Fruit fly (Drosophila melanogaster) whole organism, embryonic: Measurements from ENCODE around the gene CG14659.

Source experiments
- Abd-B ChIP-seq: fragments of 200-800 bp; sonication (Bioruptor generic); optimal IDR thresholded peaks from 2 replicates; lab custom pipeline; 2018; ENCODE audit warnings: missing biosample characterization, mild to moderate bottlenecking, missing genetic modification characterization, moderate library complexity
- CG10431 ChIP-seq: fragments of 200-800 bp; sonication (Bioruptor generic); optimal IDR thresholded peaks from 3 replicates; lab custom pipeline; 2018; ENCODE audit warnings: missing biosample characterization, mild to moderate bottlenecking, missing genetic modification characterization
- CG10565 ChIP-seq: fragments of 200-800 bp; sonication (Bioruptor generic); optimal IDR thresholded peaks from 3 replicates; lab custom pipeline; 2016; ENCODE audit warnings: missing biosample characterization, mild to moderate bottlenecking, missing genetic modification characterization
- CG11560 ChIP-seq: fragments of 200-800 bp; sonication (Bioruptor generic); IDR thresholded peaks from 3 replicates; pipeline ENCODE4 v1.3.6; 2022; ENCODE audit warnings: missing biosample characterization, missing genetic modification characterization
- CG11695 ChIP-seq: fragments of 200-800 bp; sonication (Bioruptor generic); IDR thresholded peaks from 3 replicates; pipeline ENCODE4 v1.3.6; 2022; ENCODE audit warnings: missing biosample characterization, missing genetic modification characterization
- CG1233 ChIP-seq: fragments of 200-800 bp; sonication (Bioruptor generic); optimal IDR thresholded peaks from 4 replicates; lab custom pipeline; 2018; ENCODE audit warnings: missing biosample characterization, mild to moderate bottlenecking, missing genetic modification characterization
- CG13287 ChIP-seq: fragments of 200-800 bp; sonication (Bioruptor generic); IDR thresholded peaks from 2 replicates; pipeline ENCODE4 v1.3.6; 2022; ENCODE audit warnings: missing biosample characterization, missing genetic modification characterization; ENCODE audit not compliant: partially characterized antibody
- CG14441 ChIP-seq: fragments of 200-800 bp; sonication (Bioruptor generic); IDR thresholded peaks from 2 replicates; pipeline ENCODE4 v1.3.6; 2022; ENCODE audit warnings: missing biosample characterization, missing genetic modification characterization
- CG14667 ChIP-seq: fragments of 200-800 bp; sonication (Bioruptor generic); IDR thresholded peaks from 2 replicates; pipeline ENCODE4 v1.3.6; 2022; ENCODE audit warnings: missing biosample characterization, missing genetic modification characterization
- CG15269 ChIP-seq: fragments of 200-800 bp; sonication (Bioruptor generic); optimal IDR thresholded peaks from 2 replicates; lab custom pipeline; 2018; ENCODE audit warnings: missing biosample characterization, mild to moderate bottlenecking, missing genetic modification characterization, moderate library complexity
- CG15479 ChIP-seq: fragments of 200-800 bp; sonication (Bioruptor generic); optimal IDR thresholded peaks from 3 replicates; lab custom pipeline; 2019; ENCODE audit warnings: missing biosample characterization, mild to moderate bottlenecking, missing genetic modification characterization, moderate library complexity
- CG18011 ChIP-seq: fragments of 200-800 bp; sonication (Bioruptor generic); optimal IDR thresholded peaks from 2 replicates; lab custom pipeline; 2017; ENCODE audit warnings: missing biosample characterization, missing genetic modification characterization, mild to moderate bottlenecking, moderate library complexity, missing genotype
- CG30020 ChIP-seq: fragments of 200-800 bp; optimal IDR thresholded peaks from 2 replicates; lab custom pipeline; 2019; ENCODE audit warnings: missing biosample characterization, mild to moderate bottlenecking, missing genetic modification characterization, moderate library complexity
- CG33213 ChIP-seq: fragments of 200-800 bp; sonication (Bioruptor generic); optimal IDR thresholded peaks from 3 replicates; lab custom pipeline; 2016; ENCODE audit warnings: missing biosample characterization, missing genetic modification characterization
- CG33557 ChIP-seq: fragments of 200-800 bp; sonication (Bioruptor generic); optimal IDR thresholded peaks from 2 replicates; lab custom pipeline; 2019; ENCODE audit warnings: missing biosample characterization, mild to moderate bottlenecking, missing genetic modification characterization, moderate library complexity
- CG34224 ChIP-seq: fragments of 200-800 bp; sonication (Bioruptor generic); IDR thresholded peaks from 3 replicates; pipeline ENCODE4 v1.3.6; 2022; ENCODE audit warnings: missing biosample characterization, missing genetic modification characterization; ENCODE audit not compliant: partially characterized antibody
- CG43689 ChIP-seq: fragments of 200-800 bp; sonication (Bioruptor generic); IDR thresholded peaks from 2 replicates; pipeline ENCODE4 v1.3.6; 2022; ENCODE audit warnings: missing biosample characterization, missing genetic modification characterization
- CG5953 ChIP-seq: fragments of 200-800 bp; sonication (Bioruptor generic); IDR thresholded peaks from 2 replicates; pipeline ENCODE4 v1.3.6; 2022; ENCODE audit warnings: missing biosample characterization, missing genetic modification characterization
- CG7839 ChIP-seq: fragments of 200-800 bp; sonication (Bioruptor generic); optimal IDR thresholded peaks from 3 replicates; lab custom pipeline; 2018; ENCODE audit warnings: missing biosample characterization, mild to moderate bottlenecking, missing genetic modification characterization, moderate library complexity
- CG8388 ChIP-seq: fragments of 200-800 bp; sonication (Bioruptor generic); optimal IDR thresholded peaks from 2 replicates; lab custom pipeline; 2019; ENCODE audit warnings: missing biosample characterization, mild to moderate bottlenecking, missing genetic modification characterization, moderate library complexity
- CG8765 ChIP-seq: fragments of 200-800 bp; sonication (Bioruptor generic); IDR thresholded peaks from 2 replicates; pipeline ENCODE4 v1.3.6; 2022; ENCODE audit warnings: missing biosample characterization, missing genetic modification characterization
- CoRest ChIP-seq: fragments of 200-800 bp; sonication (Bioruptor generic); optimal IDR thresholded peaks from 3 replicates; lab custom pipeline; 2018; ENCODE audit warnings: missing biosample characterization, mild to moderate bottlenecking, missing genetic modification characterization, moderate library complexity
- Dip3 ChIP-seq: fragments of 200-800 bp; sonication (Bioruptor generic); optimal IDR thresholded peaks from 3 replicates; lab custom pipeline; 2016; ENCODE audit warnings: missing biosample characterization, missing genetic modification characterization
- HLH54F ChIP-seq: fragments of 200-800 bp; sonication (Bioruptor generic); optimal IDR thresholded peaks from 3 replicates; lab custom pipeline; 2016; ENCODE audit warnings: missing biosample characterization, missing genetic modification characterization
- Hey ChIP-seq: fragments of 200-800 bp; sonication (Bioruptor generic); optimal IDR thresholded peaks from 3 replicates; lab custom pipeline; 2018; ENCODE audit warnings: missing biosample characterization, mild to moderate bottlenecking, missing genetic modification characterization
- HmgD ChIP-seq: fragments of 200-800 bp; sonication (Bioruptor generic); optimal IDR thresholded peaks from 3 replicates; lab custom pipeline; 2016; ENCODE audit warnings: missing biosample characterization, missing genetic modification characterization
- HmgZ ChIP-seq: fragments of 200-800 bp; sonication (Bioruptor generic); optimal IDR thresholded peaks from 2 replicates; lab custom pipeline; 2018; ENCODE audit warnings: missing biosample characterization, mild to moderate bottlenecking, missing genetic modification characterization
- MBD-R2 ChIP-seq: fragments of 200-800 bp; sonication (Bioruptor generic); IDR thresholded peaks from 2 replicates; pipeline ENCODE4 v1.3.6; 2022; ENCODE audit warnings: missing biosample characterization, missing genetic modification characterization
- Myb ChIP-seq: fragments of 200-800 bp; sonication (Bioruptor generic); optimal IDR thresholded peaks from 2 replicates; lab custom pipeline; 2016; ENCODE audit warnings: missing biosample characterization, missing genetic modification characterization
- NC2α ChIP-seq: fragments of 200-800 bp; sonication (Bioruptor generic); optimal IDR thresholded peaks from 2 replicates; lab custom pipeline; 2016; ENCODE audit warnings: missing biosample characterization, missing genetic modification characterization
- Rfx ChIP-seq: fragments of 200-800 bp; sonication (Bioruptor generic); IDR thresholded peaks from 2 replicates; pipeline ENCODE4 v1.3.6; 2022; ENCODE audit warnings: missing biosample characterization, missing genetic modification characterization
- TFAM ChIP-seq: fragments of 200-800 bp; sonication (Bioruptor generic); optimal IDR thresholded peaks from 2 replicates; lab custom pipeline; 2017; ENCODE audit warnings: missing biosample characterization, missing genetic modification characterization, inconsistent platforms
- YL-1 ChIP-seq: fragments of 200-800 bp; sonication (Bioruptor generic); optimal IDR thresholded peaks from 3 replicates; lab custom pipeline; 2017; ENCODE audit warnings: missing biosample characterization, mild to moderate bottlenecking, missing genetic modification characterization
- ac ChIP-seq: fragments of 200-800 bp; sonication (Bioruptor generic); optimal IDR thresholded peaks from 3 replicates; lab custom pipeline; 2017; ENCODE audit warnings: missing biosample characterization, mild to moderate bottlenecking, missing genetic modification characterization
- aop ChIP-seq: fragments of 200-800 bp; sonication (Bioruptor generic); IDR thresholded peaks from 2 replicates; pipeline ENCODE4 v1.3.6; 2022; ENCODE audit warnings: missing biosample characterization, missing genetic modification characterization
- corto ChIP-seq: fragments of 200-800 bp; sonication (Bioruptor generic); optimal IDR thresholded peaks from 2 replicates; lab custom pipeline; 2016; ENCODE audit warnings: missing biosample characterization, mild to moderate bottlenecking, missing genetic modification characterization, moderate library complexity
- da ChIP-seq: fragments of 200-800 bp; sonication (Bioruptor generic); optimal IDR thresholded peaks from 2 replicates; lab custom pipeline; 2016; ENCODE audit warnings: missing biosample characterization, missing genetic modification characterization
- ems ChIP-seq: fragments of 200-800 bp; sonication (Bioruptor generic); optimal IDR thresholded peaks from 3 replicates; lab custom pipeline; 2016; ENCODE audit warnings: missing biosample characterization, missing genetic modification characterization
- grau ChIP-seq: fragments of 200-800 bp; optimal IDR thresholded peaks from 3 replicates; lab custom pipeline; 2019; ENCODE audit warnings: missing biosample characterization, mild to moderate bottlenecking, missing genetic modification characterization, moderate library complexity
- her ChIP-seq: fragments of 200-800 bp; sonication (Bioruptor generic); optimal IDR thresholded peaks from 2 replicates; lab custom pipeline; 2016; ENCODE audit warnings: missing biosample characterization, missing genetic modification characterization
- insv ChIP-seq, 2 experiments: fragments of 200-800 bp; sonication (Bioruptor generic); optimal IDR thresholded peaks; 3 replicates each; lab custom pipeline; 2016 to 2018; ENCODE audit warnings: missing biosample characterization in 2 of 2, missing genetic modification characterization in 2 of 2
- jing ChIP-seq: fragments of 200-800 bp; sonication (Bioruptor generic); optimal IDR thresholded peaks from 2 replicates; lab custom pipeline; 2018; ENCODE audit warnings: missing biosample characterization, mild to moderate bottlenecking, missing genetic modification characterization
- mld ChIP-seq: fragments of 200-800 bp; sonication (Bioruptor generic); IDR thresholded peaks from 3 replicates; pipeline ENCODE4 v1.3.6; 2022; ENCODE audit warnings: missing biosample characterization, missing genetic modification characterization; ENCODE audit not compliant: partially characterized antibody
- onecut ChIP-seq: fragments of 200-800 bp; sonication (Bioruptor generic); IDR thresholded peaks from 2 replicates; pipeline ENCODE4 v1.3.6; 2022; ENCODE audit warnings: missing biosample characterization, missing genetic modification characterization
- ranshi ChIP-seq: fragments of 200-800 bp; sonication (Bioruptor generic); IDR thresholded peaks from 2 replicates; pipeline ENCODE4 v1.3.6; 2022; ENCODE audit warnings: missing biosample characterization, missing genetic modification characterization
- sd ChIP-seq: fragments of 200-800 bp; sonication (Bioruptor generic); optimal IDR thresholded peaks from 3 replicates; lab custom pipeline; 2018; ENCODE audit warnings: missing biosample characterization, mild to moderate bottlenecking, missing genetic modification characterization, moderate library complexity
- slp2 ChIP-seq: fragments of 200-800 bp; sonication (Bioruptor generic); optimal IDR thresholded peaks from 2 replicates; lab custom pipeline; 2016; ENCODE audit warnings: missing biosample characterization, missing genetic modification characterization
- so ChIP-seq: fragments of 200-800 bp; sonication (Bioruptor generic); IDR thresholded peaks from 3 replicates; pipeline ENCODE4 v1.3.6; 2022; ENCODE audit warnings: missing biosample characterization, missing genetic modification characterization
- sqz ChIP-seq: fragments of 200-800 bp; sonication (Bioruptor generic); optimal IDR thresholded peaks from 3 replicates; lab custom pipeline; 2018; ENCODE audit warnings: missing biosample characterization, mild to moderate bottlenecking, missing genetic modification characterization
- stc ChIP-seq: fragments of 200-800 bp; sonication (Bioruptor generic); IDR thresholded peaks from 2 replicates; pipeline ENCODE4 v1.3.6; 2022; ENCODE audit warnings: missing biosample characterization, missing genetic modification characterization
- trem ChIP-seq: fragments of 200-800 bp; optimal IDR thresholded peaks from 3 replicates; lab custom pipeline; 2019; ENCODE audit warnings: missing biosample characterization, mild to moderate bottlenecking, missing genetic modification characterization, moderate library complexity
- wor ChIP-seq: fragments of 200-800 bp; sonication (Bioruptor generic); IDR thresholded peaks from 2 replicates; pipeline ENCODE4 v1.3.6; 2022; ENCODE audit warnings: missing biosample characterization, missing genetic modification characterization

Gene CG14659

dm6 chr3R:4852373-4852860 is 21.3 kb upstream of the CG14659 start, which contains the start of gene opa (continued):
- TF ChIP-seq CG15269 (tag; lab: Kevin White, UChicago), result no peak
- TF ChIP-seq YL-1 (GFP tag; lab: Kevin White, UChicago), result no peak
- no peak for TF ChIP-seq TFAM (GFP tag; lab: Kevin White, UChicago)
- TF ChIP-seq MBD-R2 (GFP tag; lab: Robert Waterston, UW), result no peak
- no peak for TF ChIP-seq CG43689 (GFP tag; lab: Robert Waterston, UW)
- peak; percentile 67 for TF ChIP-seq CG34224 (GFP tag; lab: Robert Waterston, UW)
- peak; percentile 32; the same call in 1 of the 2 replicates for TF ChIP-seq ranshi
- peak; percentile 73 to 96 for TF ChIP-seq insv (GFP tag; optimal IDR thresholded peaks at IDR 0.05; lab: Kevin White, UChicago)
- no peak for TF ChIP-seq mld (GFP tag; lab: Robert Waterston, UW)
- TF ChIP-seq Hey, result no peak
- TF ChIP-seq CoRest (tag; lab: Kevin White, UChicago), result peak; percentile 81
- no peak for TF ChIP-seq CG11560 (tag; lab: Robert Waterston, UW)
- TF ChIP-seq CG5953 (GFP tag; lab: Robert Waterston, UW), result no peak
- no peak for TF ChIP-seq da (GFP tag; lab: Kevin White, UChicago)
- TF ChIP-seq CG14441 (GFP tag; lab: Robert Waterston, UW), result no peak
- no peak for TF ChIP-seq CG10431 (GFP tag; lab: Kevin White, UChicago)
- peak; percentile 23 for TF ChIP-seq CG15479 (GFP tag; lab: Kevin White, UChicago)
- peak; percentile 66 for TF ChIP-seq HmgD (GFP tag; lab: Kevin White, UChicago)
- no peak for TF ChIP-seq CG33213
- TF ChIP-seq CG10565 (GFP tag; lab: Kevin White, UChicago), result no peak
- no peak for TF ChIP-seq NC2α (GFP tag; lab: Kevin White, UChicago)
- TF ChIP-seq CG1233, result no peak
- TF ChIP-seq CG18011 (GFP tag; lab: Kevin White, UChicago), result no peak
- no peak for TF ChIP-seq CG14667 (GFP tag; lab: Robert Waterston, UW)
- TF ChIP-seq stc (GFP tag; lab: Robert Waterston, UW), result peak; percentile 7; the same call in 1 of the 2 replicates
- TF ChIP-seq HmgZ, result peak; percentile 60
- TF ChIP-seq jing (GFP tag; lab: Kevin White, UChicago), result peak; percentile 23
- TF ChIP-seq CG8765, result no peak
- TF ChIP-seq corto (GFP tag; lab: Kevin White, UChicago), result no peak
- peak; percentile 63 for TF ChIP-seq CG13287 (GFP tag; lab: Robert Waterston, UW)
- TF ChIP-seq aop, result no peak
- TF ChIP-seq trem (tag; lab: Kevin White, UChicago), result peak; percentile 49
- TF ChIP-seq so, result peak; percentile 39; the same call in 1 of the 3 replicates
- no peak for TF ChIP-seq slp2
- TF ChIP-seq CG8388 (GFP tag; lab: Kevin White, UChicago), result no peak
- no peak for TF ChIP-seq ems (GFP tag; lab: Kevin White, UChicago)
- TF ChIP-seq wor (GFP tag; lab: Robert Waterston, UW), result no peak
- no peak for TF ChIP-seq Abd-B
- no peak for TF ChIP-seq sqz (GFP tag; lab: Kevin White, UChicago)
- TF ChIP-seq CG33557, result no peak
- peak; percentile 6 for TF ChIP-seq ac
- TF ChIP-seq onecut, result no peak
- peak; percentile 13 for TF ChIP-seq sd (tag; lab: Kevin White, UChicago)
- TF ChIP-seq Rfx (GFP tag; lab: Robert Waterston, UW), result no peak
- no peak for TF ChIP-seq Dip3 (GFP tag; lab: Kevin White, UChicago)
- TF ChIP-seq CG7839 (tag; lab: Kevin White, UChicago), result no peak
- no peak for TF ChIP-seq her
- no peak for TF ChIP-seq CG30020 (tag; lab: Kevin White, UChicago)
- TF ChIP-seq grau (tag; lab: Kevin White, UChicago), result no peak
- TF ChIP-seq HLH54F (GFP tag; lab: Kevin White, UChicago), result no peak
- TF ChIP-seq CG11695 (GFP tag; lab: Robert Waterston, UW), result no peak
- no peak for TF ChIP-seq Myb (GFP tag; lab: Kevin White, UChicago)
